Fruit fly (Drosophila melanogaster): Measurements from ENCODE around the gene Sfp36F.

The Sfp36F gene

DNA sequence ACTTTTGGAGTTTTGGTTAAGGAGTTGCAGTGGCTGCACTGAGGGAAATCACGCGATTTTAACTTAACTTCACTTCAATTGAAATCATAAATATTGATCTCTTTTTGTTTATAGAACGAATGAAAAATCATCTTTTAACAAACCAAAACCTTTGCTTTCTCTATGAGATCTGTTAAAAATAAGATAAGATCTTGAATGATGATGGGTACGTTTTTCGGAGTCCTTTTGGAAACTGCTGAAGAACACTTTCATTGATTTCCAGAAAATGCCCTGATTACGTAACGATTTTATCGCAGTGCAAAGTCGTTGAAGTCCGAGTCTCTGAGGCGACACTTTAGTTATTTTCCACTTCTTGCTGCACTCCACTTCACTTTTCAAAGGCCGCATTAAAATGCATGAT lies 20.0 kb downstream of the Sfp36F start:
- TF ChIP-seq CG6792 (GFP tag; optimal IDR thresholded peaks at IDR 0.05), result peak; percentile 89
- TF ChIP-seq CG10631 (GFP tag; optimal IDR thresholded peaks at IDR 0.05), result peak; percentile 91
- TF ChIP-seq CG11294 (GFP tag; IDR thresholded peaks at IDR 0.05), result no peak
- TF ChIP-seq CG6854 (GFP tag; optimal IDR thresholded peaks at IDR 0.05), result peak; percentile 84
- peak; percentile 88 for TF ChIP-seq pdm3 (GFP tag; optimal IDR thresholded peaks at IDR 0.05)
- peak; percentile 89 for TF ChIP-seq CG10669 (GFP tag; optimal IDR thresholded peaks at IDR 0.05)
- TF ChIP-seq fd59A (GFP tag; optimal IDR thresholded peaks at IDR 0.05), result peak; percentile 91
- peak; percentile 89 for TF ChIP-seq Eip75B (GFP tag; optimal IDR thresholded peaks at IDR 0.05)
- peak; percentile 89 for TF ChIP-seq spab (GFP tag; optimal IDR thresholded peaks at IDR 0.05)
- peak; percentile 81 for TF ChIP-seq CG7368 (GFP tag; optimal IDR thresholded peaks at IDR 0.05)
- TF ChIP-seq esn (GFP tag; optimal IDR thresholded peaks at IDR 0.05), result peak; percentile 94
- peak; percentile 85 for TF ChIP-seq achi (GFP tag; optimal IDR thresholded peaks at IDR 0.05)
- peak; percentile 93 for TF ChIP-seq cyc (GFP tag; optimal IDR thresholded peaks at IDR 0.05)
- peak; percentile 77 to 87 for TF ChIP-seq salr (GFP tag; optimal IDR thresholded peaks at IDR 0.05)
- peak; percentile 92 for TF ChIP-seq CG3032 (tag; optimal IDR thresholded peaks at IDR 0.05)
- TF ChIP-seq vri (GFP tag; optimal IDR thresholded peaks at IDR 0.05), result peak; percentile 88
- peak; percentile 78 for TF ChIP-seq CG4318 (GFP tag; optimal IDR thresholded peaks at IDR 0.05)
- TF ChIP-seq CG8632 (GFP tag; optimal IDR thresholded peaks at IDR 0.05), result peak; percentile 79
- peak; percentile 67 for TF ChIP-seq fd85E (GFP tag; optimal IDR thresholded peaks at IDR 0.05)
- peak; percentile 75 for TF ChIP-seq CG1621 (tag; optimal IDR thresholded peaks at IDR 0.05)
- peak; percentile 93 for TF ChIP-seq topi (GFP tag; optimal IDR thresholded peaks at IDR 0.05)
- TF ChIP-seq Smox (GFP tag; optimal IDR thresholded peaks at IDR 0.05), result peak; percentile 91
- TF ChIP-seq CG8319 (GFP tag; optimal IDR thresholded peaks at IDR 0.05), result peak; percentile 78
- TF ChIP-seq dsx (GFP tag; optimal IDR thresholded peaks at IDR 0.05; ENCODE audit: poor library complexity, severe bottlenecking), result peak; percentile 78
- peak; percentile 90 for TF ChIP-seq Ets21C (GFP tag; optimal IDR thresholded peaks at IDR 0.05)
- TF ChIP-seq lz (GFP tag; optimal IDR thresholded peaks at IDR 0.05), result peak; percentile 95
- TF ChIP-seq CG11902 (GFP tag; optimal IDR thresholded peaks at IDR 0.05), result peak; percentile 77
- TF ChIP-seq Hr4 (GFP tag; optimal IDR thresholded peaks at IDR 0.05), result peak; percentile 67
- peak; percentile 67 for TF ChIP-seq CG6276 (GFP tag; optimal IDR thresholded peaks at IDR 0.05)
- peak; percentile 81 for TF ChIP-seq net (GFP tag; optimal IDR thresholded peaks at IDR 0.05)
- TF ChIP-seq OdsH (GFP tag; optimal IDR thresholded peaks at IDR 0.05), result peak; percentile 88
- peak; percentile 91 for TF ChIP-seq CG6808 (GFP tag; optimal IDR thresholded peaks at IDR 0.05)
- TF ChIP-seq Eip93F (GFP tag; optimal IDR thresholded peaks at IDR 0.05), result peak; percentile 39
- peak; percentile 68 for TF ChIP-seq CG9139 (GFP tag; optimal IDR thresholded peaks at IDR 0.05)
- TF ChIP-seq Sox14 (GFP tag; optimal IDR thresholded peaks at IDR 0.05), result peak; percentile 93
- TF ChIP-seq CG3919 (GFP tag; optimal IDR thresholded peaks at IDR 0.05), result peak; percentile 87
- TF ChIP-seq svp (GFP tag), result peak; percentile 97
- TF ChIP-seq ss (GFP tag; optimal IDR thresholded peaks at IDR 0.05), result peak; percentile 71 to 78
- TF ChIP-seq eg (GFP tag; IDR thresholded peaks at IDR 0.05), result peak; percentile 58; the same call in 2 of the 3 replicates
- peak; percentile 93 for TF ChIP-seq Hr39 (GFP tag; optimal IDR thresholded peaks at IDR 0.05)
- peak; percentile 94 for TF ChIP-seq Met (GFP tag; optimal IDR thresholded peaks at IDR 0.05)
- TF ChIP-seq CG31627 (GFP tag; optimal IDR thresholded peaks at IDR 0.05), result peak; percentile 93
- peak; percentile 90 for TF ChIP-seq acj6 (GFP tag; optimal IDR thresholded peaks at IDR 0.05)
- TF ChIP-seq CG15336 (GFP tag; IDR thresholded peaks at IDR 0.05), result peak; percentile 67
- TF ChIP-seq CG6163 (GFP tag; IDR thresholded peaks at IDR 0.05), result peak; percentile 75
- TF ChIP-seq dac (GFP tag; optimal IDR thresholded peaks at IDR 0.05), result peak; percentile 55
- TF ChIP-seq Blimp-1 (GFP tag; optimal IDR thresholded peaks at IDR 0.05), result peak; percentile 81
- peak; percentile 81 for TF ChIP-seq CG32006 (GFP tag; optimal IDR thresholded peaks at IDR 0.05)
- TF ChIP-seq Gug (GFP tag; IDR thresholded peaks at IDR 0.05), result peak; percentile 58
- TF ChIP-seq CG34406 (GFP tag; optimal IDR thresholded peaks at IDR 0.05), result peak; percentile 84
- peak; percentile 92 for TF ChIP-seq Sox102F (GFP tag; optimal IDR thresholded peaks at IDR 0.05)
- peak; percentile 67 for TF ChIP-seq CG16779 (tag; optimal IDR thresholded peaks at IDR 0.05)
